Worm (Caenorhabditis elegans) whole organism, late embryonic: Measurements from ENCODE around the gene ZK856.4.

ENCODE experiments used
- Y22D7AL.16 ChIP-seq: sonication (generic microtip); optimal IDR thresholded peaks from 2 replicates; lab custom pipeline; 2016; ENCODE audit warnings: missing genetic modification characterization, missing compliant biosample characterization
- ahr-1 ChIP-seq: sonication (generic microtip); optimal IDR thresholded peaks from 2 replicates; lab custom pipeline; 2016; ENCODE audit warnings: missing genetic modification characterization, missing compliant biosample characterization
- ama-1 ChIP-seq: fragments of 150-350 bp; optimal IDR thresholded peaks from 2 replicates; lab custom pipeline; 2014
- ceh-31 ChIP-seq: sonication (generic microtip); optimal IDR thresholded peaks from 2 replicates; lab custom pipeline; 2016; ENCODE audit warnings: missing genetic modification characterization, missing compliant biosample characterization
- ceh-34 ChIP-seq: sonication (generic microtip); optimal IDR thresholded peaks from 2 replicates; lab custom pipeline; 2016; ENCODE audit warnings: mild to moderate bottlenecking, missing genetic modification characterization, missing compliant biosample characterization
- ceh-48 ChIP-seq: sonication (generic microtip); optimal IDR thresholded peaks from 2 replicates; lab custom pipeline; 2016; ENCODE audit warnings: missing genetic modification characterization, inconsistent platforms, missing compliant biosample characterization
- ceh-9 ChIP-seq: sonication (generic microtip); optimal IDR thresholded peaks from 2 replicates; lab custom pipeline; 2016; ENCODE audit warnings: mild to moderate bottlenecking, missing genetic modification characterization, inconsistent platforms, missing compliant biosample characterization
- dve-1 ChIP-seq: sonication (generic microtip); optimal IDR thresholded peaks from 2 replicates; lab custom pipeline; 2017; ENCODE audit warnings: antibody characterized with exemption, mild to moderate bottlenecking, missing genetic modification characterization, missing compliant biosample characterization
- hlh-13 ChIP-seq: fragments of 200-800 bp; sonication (Bioruptor generic); optimal IDR thresholded peaks from 2 replicates; lab custom pipeline; 2018; ENCODE audit warnings: mild to moderate bottlenecking, missing genetic modification characterization, missing compliant biosample characterization
- madf-2 ChIP-seq: sonication (generic microtip); optimal IDR thresholded peaks from 2 replicates; lab custom pipeline; 2017; ENCODE audit warnings: missing genetic modification characterization, missing compliant biosample characterization
- mec-3 ChIP-seq: sonication (generic microtip); optimal IDR thresholded peaks from 2 replicates; lab custom pipeline; 2016; ENCODE audit warnings: borderline replicate concordance, missing genetic modification characterization, missing compliant biosample characterization
- odd-2 ChIP-seq: sonication (generic microtip); optimal IDR thresholded peaks from 2 replicates; lab custom pipeline; 2017; ENCODE audit warnings: antibody characterized with exemption, mild to moderate bottlenecking, missing genetic modification characterization, missing compliant biosample characterization
- pag-3 ChIP-seq: sonication (generic microtip); optimal IDR thresholded peaks from 2 replicates; lab custom pipeline; 2016; ENCODE audit warnings: missing compliant biosample characterization, missing genetic modification characterization, borderline replicate concordance
- pha-4 ChIP-seq: fragments of 150-350 bp; optimal IDR thresholded peaks from 2 replicates; lab custom pipeline; 2018; ENCODE audit warnings: missing biosample characterization, missing genetic modification reagents, missing genetic modification characterization
- sox-2 ChIP-seq: fragments of 200-800 bp; sonication (Bioruptor generic); IDR thresholded peaks from 2 replicates; pipeline ENCODE4 v1.3.6; 2022; ENCODE audit warnings: missing genetic modification reagents, missing genetic modification characterization, missing compliant biosample characterization
- syd-9 ChIP-seq: sonication (generic microtip); optimal IDR thresholded peaks from 2 replicates; lab custom pipeline; 2016; ENCODE audit warnings: mild to moderate bottlenecking, missing genetic modification characterization, moderate library complexity, missing compliant biosample characterization
- ttx-3 ChIP-seq: sonication (generic microtip); optimal IDR thresholded peaks from 2 replicates; lab custom pipeline; 2016; ENCODE audit warnings: missing genetic modification reagents, missing genetic modification characterization, missing compliant biosample characterization

ZK856.4 gene

DNA sequence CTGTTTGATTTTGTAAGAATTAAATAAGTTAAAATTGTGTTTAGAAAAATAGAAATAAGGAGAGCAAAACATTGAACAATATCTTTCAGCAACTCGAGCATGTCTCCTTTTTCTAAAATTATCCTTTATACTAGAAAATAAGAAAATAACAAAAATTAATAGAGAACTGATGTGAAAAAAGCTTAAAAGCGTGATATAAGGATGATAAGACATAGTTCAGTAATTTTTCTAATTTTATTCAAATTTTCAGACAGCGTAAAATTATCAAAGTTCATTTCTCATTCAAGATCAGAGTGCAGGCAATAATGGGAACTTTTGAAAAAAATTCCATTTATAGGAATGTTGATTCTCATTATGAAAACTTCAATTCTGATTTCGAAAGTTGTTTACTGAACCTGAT, 50.2 kb downstream of the ZK856.4 start, which contains the start of gene str-182:
Gene str-182, minus strand, starts transcription at position 101 of the 400 bp plus-strand sequence.
- TF ChIP-seq hlh-13 (GFP tag; lab: Kevin White, UChicago): no peak
- TF ChIP-seq dve-1: no peak
- no peak for TF ChIP-seq ceh-48
- TF ChIP-seq ttx-3: no peak
- no peak for TF ChIP-seq sox-2
- TF ChIP-seq ceh-34 (tag; lab: Kevin White, UChicago): no peak
- no peak for TF ChIP-seq mec-3
- TF ChIP-seq ama-1 (lab: Kevin White, UChicago): no peak
- no peak for TF ChIP-seq pha-4 (tag; lab: Kevin White, UChicago)
- TF ChIP-seq ceh-9 (tag; lab: Kevin White, UChicago): no peak
- TF ChIP-seq syd-9 (tag; lab: Kevin White, UChicago): no peak
- TF ChIP-seq odd-2 (tag; lab: Kevin White, UChicago): no peak
- no peak for TF ChIP-seq Y22D7AL.16
- TF ChIP-seq madf-2 (tag; lab: Kevin White, UChicago): no peak
- TF ChIP-seq pag-3 (tag; lab: Kevin White, UChicago): no peak
- no peak for TF ChIP-seq ceh-31
- TF ChIP-seq ahr-1: no peak
